Worm (Caenorhabditis elegans) whole organism, mixed stage, embryonic: ENCODE data around the gene W09G10.9.

Source experiments
- M03D4.4 ChIP-seq: sonication (generic microtip); optimal IDR thresholded peaks from 2 replicates; lab custom pipeline; 2017; ENCODE audit warnings: mild to moderate bottlenecking, missing genetic modification characterization, missing compliant biosample characterization
- lin-13 ChIP-seq: fragments of 150-350 bp; optimal IDR thresholded peaks from 2 replicates; lab custom pipeline; 2014; ENCODE audit warnings: missing biosample characterization, missing genetic modification characterization
- nhr-76 ChIP-seq: sonication (generic microtip); optimal IDR thresholded peaks from 2 replicates; lab custom pipeline; 2017; ENCODE audit warnings: missing biosample characterization, missing genetic modification characterization
- sem-2 ChIP-seq: fragments of 200-800 bp; sonication (Bioruptor generic); optimal IDR thresholded peaks from 2 replicates; lab custom pipeline; 2018; ENCODE audit warnings: mild to moderate bottlenecking, missing genetic modification characterization, missing compliant biosample characterization

ce11 chrII:3524097-3524496, 2.5 kb downstream of the W09G10.9 start, which contains the start of gene col-72:
- no peak for TF ChIP-seq nhr-76
- no peak for TF ChIP-seq lin-13 (tag; lab: Kevin White, UChicago)
- no peak for TF ChIP-seq sem-2 (GFP tag; lab: Kevin White, UChicago)
- no peak for TF ChIP-seq M03D4.4 (tag; lab: Kevin White, UChicago)
